Worm (Caenorhabditis elegans) whole organism, L1 larva: ENCODE measurements around the gene dolk-1.
A peak's percentile ranks its signal among the peaks of the same experiment; 100 is the strongest.

ENCODE experiments used
- C16A3.4 ChIP-seq: fragments of 150-350 bp; optimal IDR thresholded peaks from 2 replicates; lab custom pipeline; 2014; ENCODE audit warnings: missing biosample characterization, missing genetic modification characterization
- C34B4.2 ChIP-seq: sonication (generic microtip); optimal IDR thresholded peaks from 2 replicates; lab custom pipeline; 2017; ENCODE audit warnings: mild to moderate bottlenecking, missing genetic modification characterization, missing compliant biosample characterization
- alr-1 ChIP-seq: fragments of 200-800 bp; sonication (Bioruptor generic); optimal IDR thresholded peaks from 2 replicates; lab custom pipeline; 2018; ENCODE audit warnings: borderline replicate concordance, mild to moderate bottlenecking, missing genetic modification characterization, missing compliant biosample characterization
- ceh-63 ChIP-seq: fragments of 200-800 bp; sonication (Bioruptor generic); optimal IDR thresholded peaks from 2 replicates; lab custom pipeline; 2018; ENCODE audit warnings: mild to moderate bottlenecking, missing genetic modification characterization, missing compliant biosample characterization
- ceh-8 ChIP-seq: fragments of 200-800 bp; sonication (Bioruptor generic); optimal IDR thresholded peaks from 2 replicates; lab custom pipeline; 2018; ENCODE audit warnings: mild to moderate bottlenecking, missing genetic modification characterization, moderate library complexity, missing compliant biosample characterization
- ces-1 ChIP-seq: fragments of 150-350 bp; optimal IDR thresholded peaks from 2 replicates; lab custom pipeline; 2014; ENCODE audit warnings: missing biosample characterization, missing genetic modification reagents, missing genetic modification characterization
- dsc-1 ChIP-seq: sonication (generic microtip); optimal IDR thresholded peaks from 2 replicates; lab custom pipeline; 2016; ENCODE audit warnings: mild to moderate bottlenecking, missing genetic modification characterization, missing compliant biosample characterization
- efl-1 ChIP-seq, 4 experiments: fragments of 150-350 bp; optimal IDR thresholded peaks in 3 of 4; peaks in 1 of 4; 1 replicate in 1 of 4; 2 replicates in 3 of 4; lab custom pipeline; 2014; ENCODE audit warnings: missing biosample characterization in 2 of 4, missing genetic modification characterization in 2 of 4, missing genetic modification reagents in 2 of 4
- egl-27 ChIP-seq, 2 experiments: fragments of 150-350 bp in 1 of 2; sonication (generic microtip); optimal IDR thresholded peaks; 3 replicates each; lab custom pipeline; 2017 to 2018; ENCODE audit warnings: missing biosample characterization in 2 of 2, missing genetic modification characterization in 2 of 2, missing genetic modification reagents in 2 of 2
- elt-2 ChIP-seq: sonication (generic microtip); optimal IDR thresholded peaks from 2 replicates; lab custom pipeline; 2016; ENCODE audit warnings: missing genetic modification characterization, mild to moderate bottlenecking, inconsistent platforms, missing compliant biosample characterization, missing genetic modification reagents
- elt-3 ChIP-seq, 6 experiments: fragments of 150-350 bp in 1 of 6; sonication (generic microtip); optimal IDR thresholded peaks; 2 replicates each; lab custom pipeline; 2017 to 2018; ENCODE audit warnings: missing biosample characterization in 6 of 6, missing genetic modification characterization in 6 of 6, inconsistent platforms in 1 of 6
- fkh-8 ChIP-seq: sonication (generic microtip); optimal IDR thresholded peaks from 2 replicates; lab custom pipeline; 2016; ENCODE audit warnings: mild to moderate bottlenecking, missing genetic modification characterization, missing compliant biosample characterization
- hlh-17 ChIP-seq: fragments of 200-800 bp; sonication (Bioruptor generic); optimal IDR thresholded peaks from 2 replicates; lab custom pipeline; 2018; ENCODE audit warnings: missing genetic modification characterization, mild to moderate bottlenecking, missing compliant biosample characterization, moderate library complexity, borderline replicate concordance
- hlh-4 ChIP-seq: sonication (generic microtip); optimal IDR thresholded peaks from 2 replicates; lab custom pipeline; 2016; ENCODE audit warnings: mild to moderate bottlenecking, missing genetic modification characterization, missing compliant biosample characterization
- isw-1 ChIP-seq: fragments of 200-800 bp; sonication (Bioruptor generic); IDR thresholded peaks from 2 replicates; pipeline ENCODE4 v1.3.6; 2022; ENCODE audit warnings: missing genetic modification characterization, missing compliant biosample characterization
- jun-1 ChIP-seq: fragments of 150-350 bp; optimal IDR thresholded peaks from 2 replicates; lab custom pipeline; 2014; ENCODE audit warnings: missing biosample characterization, missing genetic modification reagents, missing genetic modification characterization
- lin-13 ChIP-seq: fragments of 150-350 bp; optimal IDR thresholded peaks from 2 replicates; lab custom pipeline; 2014; ENCODE audit warnings: missing biosample characterization, missing genetic modification reagents, missing genetic modification characterization
- lin-15B ChIP-seq: fragments of 150-350 bp; sonication (generic microtip); optimal IDR thresholded peaks from 3 replicates; lab custom pipeline; 2014; ENCODE audit warnings: missing biosample characterization, missing genetic modification characterization
- lin-35 ChIP-seq, 2 experiments: fragments of 150-350 bp; optimal IDR thresholded peaks; 2 replicates each; lab custom pipeline; 2014; ENCODE audit warnings: missing biosample characterization in 2 of 2, missing genetic modification characterization in 2 of 2, missing genetic modification reagents in 2 of 2
- mab-9 ChIP-seq: fragments of 200-800 bp; sonication (Bioruptor generic); IDR thresholded peaks from 2 replicates; pipeline ENCODE4 v1.3.6; 2022; ENCODE audit warnings: missing genetic modification reagents, missing genetic modification characterization, missing compliant biosample characterization
- mef-2 ChIP-seq: fragments of 150-350 bp; optimal IDR thresholded peaks from 2 replicates; lab custom pipeline; 2014; ENCODE audit warnings: missing biosample characterization, missing genetic modification characterization
- mep-1 ChIP-seq: fragments of 150-350 bp; optimal IDR thresholded peaks from 2 replicates; lab custom pipeline; 2014; ENCODE audit warnings: missing biosample characterization, missing genetic modification characterization
- nhr-20 ChIP-seq: sonication (generic microtip); optimal IDR thresholded peaks from 2 replicates; lab custom pipeline; 2016; ENCODE audit warnings: mild to moderate bottlenecking, missing genetic modification characterization, missing compliant biosample characterization
- nhr-47 ChIP-seq: sonication (generic microtip); optimal IDR thresholded peaks from 2 replicates; lab custom pipeline; 2016; ENCODE audit warnings: mild to moderate bottlenecking, missing genetic modification characterization, moderate library complexity, missing compliant biosample characterization
- nhr-71 ChIP-seq: sonication (generic microtip); optimal IDR thresholded peaks from 2 replicates; lab custom pipeline; 2016; ENCODE audit warnings: mild to moderate bottlenecking, missing genetic modification characterization, moderate library complexity, missing compliant biosample characterization
- nhr-76 ChIP-seq: sonication (generic microtip); optimal IDR thresholded peaks from 2 replicates; lab custom pipeline; 2017; ENCODE audit warnings: missing biosample characterization, missing genetic modification characterization
- nhr-77 ChIP-seq: fragments of 150-350 bp; optimal IDR thresholded peaks from 2 replicates; lab custom pipeline; 2014; ENCODE audit warnings: missing biosample characterization, missing genetic modification characterization
- nhr-84 ChIP-seq: sonication (generic microtip); optimal IDR thresholded peaks from 2 replicates; lab custom pipeline; 2017; ENCODE audit warnings: missing biosample characterization, missing genetic modification characterization
- pag-3 ChIP-seq: sonication (generic microtip); optimal IDR thresholded peaks from 2 replicates; lab custom pipeline; 2017; ENCODE audit warnings: missing genetic modification characterization, mild to moderate bottlenecking, missing compliant biosample characterization, antibody characterized with exemption, borderline replicate concordance; ENCODE audit not compliant: insufficient read depth
- pax-3 ChIP-seq: fragments of 200-800 bp; sonication (Bioruptor generic); optimal IDR thresholded peaks from 2 replicates; lab custom pipeline; 2018; ENCODE audit warnings: mild to moderate bottlenecking, missing genetic modification characterization, moderate library complexity, missing compliant biosample characterization
- pqm-1 ChIP-seq: sonication (generic microtip); optimal IDR thresholded peaks from 3 replicates; lab custom pipeline; 2017; ENCODE audit warnings: missing biosample characterization, missing genetic modification characterization
- skn-1 ChIP-seq: fragments of 150-350 bp; optimal IDR thresholded peaks from 2 replicates; lab custom pipeline; 2014; ENCODE audit warnings: missing biosample characterization, missing genetic modification characterization
- snpc-4 ChIP-seq: fragments of 150-350 bp; optimal IDR thresholded peaks from 2 replicates; lab custom pipeline; 2014; ENCODE audit warnings: missing biosample characterization, missing genetic modification characterization
- snu-23 ChIP-seq: sonication (generic microtip); optimal IDR thresholded peaks from 2 replicates; lab custom pipeline; 2016; ENCODE audit warnings: missing genetic modification characterization, missing compliant biosample characterization
- sox-4 ChIP-seq: sonication (generic microtip); optimal IDR thresholded peaks from 2 replicates; lab custom pipeline; 2016; ENCODE audit warnings: missing genetic modification characterization, missing compliant biosample characterization
- sup-37 ChIP-seq: fragments of 200-800 bp; sonication (Bioruptor generic); optimal IDR thresholded peaks from 2 replicates; lab custom pipeline; 2018; ENCODE audit warnings: mild to moderate bottlenecking, missing genetic modification characterization, missing compliant biosample characterization
- tbx-2 ChIP-seq: sonication (generic microtip); optimal IDR thresholded peaks from 2 replicates; lab custom pipeline; 2016; ENCODE audit warnings: missing genetic modification characterization, missing compliant biosample characterization
- tlp-1 ChIP-seq: fragments of 150-350 bp; optimal IDR thresholded peaks from 2 replicates; lab custom pipeline; 2014; ENCODE audit warnings: missing biosample characterization, missing genetic modification characterization
- unc-86 ChIP-seq: sonication (generic microtip); optimal IDR thresholded peaks from 2 replicates; lab custom pipeline; 2016; ENCODE audit warnings: missing genetic modification characterization, missing compliant biosample characterization
- xbp-1 ChIP-seq: sonication (generic microtip); optimal IDR thresholded peaks from 2 replicates; lab custom pipeline; 2016; ENCODE audit warnings: missing genetic modification characterization, missing compliant biosample characterization
- ztf-11 ChIP-seq, 2 experiments: sonication (generic microtip); optimal IDR thresholded peaks; 2 replicates each; lab custom pipeline; 2016 to 2017; ENCODE audit warnings: missing genetic modification characterization in 2 of 2, missing biosample characterization in 1 of 2, missing compliant biosample characterization in 1 of 2

The dolk-1 gene

DNA sequence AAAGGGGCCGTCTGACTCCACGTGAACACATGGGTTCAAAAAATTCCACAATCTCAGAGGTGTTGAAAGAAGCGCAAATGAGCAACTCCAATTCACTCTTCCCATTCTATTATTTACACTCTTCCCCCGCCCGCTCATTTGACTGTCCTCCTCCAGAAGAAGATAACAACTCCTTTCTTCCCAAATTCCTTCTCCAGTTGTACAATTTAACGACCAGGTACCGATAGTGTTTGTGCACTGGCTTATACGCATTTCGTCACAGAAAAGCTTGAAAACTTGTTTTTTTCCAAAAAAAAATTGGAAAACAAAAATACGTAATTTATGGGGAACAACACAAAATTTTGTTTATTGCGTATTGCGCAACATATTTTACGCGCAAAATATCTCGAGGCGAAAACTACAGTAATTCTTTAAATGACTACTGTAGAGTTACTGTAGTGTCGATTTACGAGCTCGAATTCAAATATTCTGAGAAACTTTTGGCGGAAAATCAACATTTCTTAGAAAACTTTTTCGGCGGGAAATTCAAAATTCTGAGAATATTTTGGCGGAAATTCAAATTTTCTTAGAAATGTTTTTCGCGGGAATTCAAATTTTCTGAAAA, 15.9 kb upstream of the dolk-1 start:
- TF ChIP-seq jun-1 (tag; lab: Kevin White, UChicago), result no peak
- no peak for TF ChIP-seq lin-13 (GFP tag; lab: Kevin White, UChicago)
- TF ChIP-seq nhr-84 (tag; lab: Kevin White, UChicago), result no peak
- peak; percentile 24 for TF ChIP-seq pqm-1 (tag; lab: Kevin White, UChicago)

ce11 chrIII:11948437-11948836, 15.0 kb upstream of the dolk-1 start:
- TF ChIP-seq ceh-8 (GFP tag; lab: Kevin White, UChicago) (no peak), lin-15B (tag; lab: Kevin White, UChicago) (no peak), mab-9 (no peak), jun-1 (tag; lab: Kevin White, UChicago) (no peak)

- TF ChIP-seq mep-1 (tag; lab: Kevin White, UChicago), result peak; percentile 46
- TF ChIP-seq skn-1, result peak; percentile 2
- TF ChIP-seq efl-1 (optimal IDR thresholded peaks at IDR 0.05; lab: Kevin White, UChicago), result no peak
- TF ChIP-seq efl-1 (GFP tag; optimal IDR thresholded peaks at IDR 0.05 in 1 of 2; lab: Kevin White, UChicago), result peak in 1 of 2 experiments; percentile 41
- no peak for TF ChIP-seq C34B4.2
- no peak for TF ChIP-seq xbp-1 (tag; lab: Kevin White, UChicago)
- TF ChIP-seq ceh-63 (GFP tag; lab: Kevin White, UChicago), result no peak
- peak in 1 of 2 experiments; percentile 47 for TF ChIP-seq lin-35 (GFP tag; optimal IDR thresholded peaks at IDR 0.05; lab: Kevin White, UChicago)
- no peak for TF ChIP-seq tlp-1
- no peak for TF ChIP-seq ztf-11 (tag; optimal IDR thresholded peaks at IDR 0.05; lab: Kevin White, UChicago)
- TF ChIP-seq nhr-47 (tag; lab: Kevin White, UChicago), result no peak
- TF ChIP-seq C16A3.4 (tag; lab: Kevin White, UChicago), result peak; percentile 5
- TF ChIP-seq mef-2, result no peak
- TF ChIP-seq nhr-20 (tag; lab: Kevin White, UChicago), result peak; percentile 3
- TF ChIP-seq sup-37 (GFP tag; lab: Kevin White, UChicago), result no peak
- TF ChIP-seq nhr-71, result no peak
- no peak for TF ChIP-seq nhr-76
These were observed 14.1 kb upstream of the dolk-1 start for ce11 chrIII:11947527-11947926.

- TF ChIP-seq snu-23 (no peak), efl-1 (optimal IDR thresholded peaks at IDR 0.05; lab: Kevin White, UChicago) (no peak), efl-1 (GFP tag; optimal IDR thresholded peaks at IDR 0.05 in 1 of 2; lab: Kevin White, UChicago) (peak in 1 of 2 experiments; percentile 79)
- TF ChIP-seq, all 84 proteins: peak for 1
These were observed 13.5 kb upstream of the dolk-1 start, which contains the start of gene Y56A3A.7 for ce11 chrIII:11946973-11947372. Y56A3A.7 (minus strand) TSS chrIII:11947019.

ce11 chrIII:11946062-11946749, 12.8 kb upstream of the dolk-1 start:
- TF ChIP-seq nhr-77 (tag; lab: Kevin White, UChicago) (peak; percentile 41), isw-1 (GFP tag; lab: Robert Waterston, UW) (peak; percentile 91), tbx-2 (tag; lab: Kevin White, UChicago) (peak; percentile 99), nhr-47 (tag; lab: Kevin White, UChicago) (peak; percentile 99), dsc-1 (tag; lab: Kevin White, UChicago) (peak; percentile 99), xbp-1 (tag; lab: Kevin White, UChicago) (peak; percentile 97), sox-4 (tag; lab: Kevin White, UChicago) (peak; percentile 99), lin-13 (GFP tag; lab: Kevin White, UChicago) (peak; percentile 83), snpc-4 (tag; lab: Kevin White, UChicago) (peak; percentile 81), elt-2 (tag; lab: Kevin White, UChicago) (peak; percentile 90), jun-1 (tag; lab: Kevin White, UChicago) (peak; percentile 69), pag-3 (tag; lab: Kevin White, UChicago) (no peak), alr-1 (tag; lab: Kevin White, UChicago) (no peak), pax-3 (tag; lab: Kevin White, UChicago) (peak; percentile 99), ces-1 (no peak), skn-1 (peak; percentile 70), unc-86 (tag; lab: Kevin White, UChicago) (peak; percentile 96), hlh-4 (peak; percentile 98), egl-27 (tag; optimal IDR thresholded peaks at IDR 0.05; lab: Kevin White, UChicago) (no peak), hlh-17 (GFP tag; lab: Kevin White, UChicago) (peak; percentile 100), C34B4.2 (peak; percentile 66), elt-3 (tag; optimal IDR thresholded peaks at IDR 0.05; lab: Kevin White, UChicago) (peak in 2 of 6 experiments; percentile 48 to 55), fkh-8 (tag; lab: Kevin White, UChicago) (peak; percentile 95)
